Worm (Caenorhabditis elegans): ENCODE results near the gene fbxa-4.

The fbxa-4 gene

DNA sequence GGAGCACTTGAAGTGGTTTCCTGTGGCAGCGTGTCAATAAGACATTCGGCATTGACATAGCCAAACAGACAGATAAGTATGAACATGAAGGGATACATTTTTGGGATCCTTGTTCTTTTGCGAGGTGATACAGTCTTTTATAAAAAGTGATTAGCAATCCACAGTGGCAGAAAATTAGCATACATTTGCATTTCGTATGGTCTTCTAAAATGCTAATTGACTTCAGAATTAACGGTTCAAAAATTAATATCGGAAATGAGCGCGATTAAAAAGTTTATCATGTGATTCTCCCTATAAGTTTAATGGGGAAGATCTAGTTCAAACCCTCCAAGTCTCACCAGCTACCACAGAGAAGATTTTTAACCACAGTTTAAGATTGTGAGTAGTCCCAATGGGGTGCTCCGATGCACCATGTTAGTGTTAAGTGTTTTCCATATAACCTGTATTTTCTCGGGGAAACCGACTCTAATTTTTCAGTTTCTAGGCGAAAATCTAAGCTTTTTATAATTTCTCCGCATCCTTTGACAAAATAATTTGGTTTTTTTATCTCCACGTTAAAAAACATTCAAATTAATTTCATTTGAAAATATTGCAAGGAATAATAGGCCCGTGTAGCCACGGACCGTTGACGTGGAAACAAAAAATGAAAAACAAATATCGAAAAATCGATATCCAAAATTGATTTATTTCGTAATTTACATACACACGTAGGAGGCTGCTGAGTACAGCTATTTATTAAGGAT lies 48.5 kb downstream of the fbxa-4 start, which contains the start of the genes F43C11.12 and F16G10.5:
TSS of gene F43C11.12 (minus strand) at position 101 of the 743 bp plus-strand sequence.
TSS of gene F16G10.5 (plus strand) at position 693 of the 743 bp plus-strand sequence.
- TF ChIP-seq ztf-23 (GFP tag; IDR thresholded peaks at IDR 0.05) (no peak), flt-1 (GFP tag; IDR thresholded peaks at IDR 0.05) (no peak), T22C8.4 (GFP tag; IDR thresholded peaks at IDR 0.05) (no peak), tab-1 (GFP tag; IDR thresholded peaks at IDR 0.05) (no peak), klf-2 (GFP tag; conservative IDR thresholded peaks at IDR 0.05) (no peak)
